Worm (Caenorhabditis elegans) whole organism, L3 larva: ENCODE results near the gene nlp-43.

Experiments used
- ceh-16 ChIP-seq: sonication (generic microtip); optimal IDR thresholded peaks from 2 replicates; lab custom pipeline; 2017; ENCODE audit warnings: missing biosample characterization, missing genetic modification characterization
- ceh-82 ChIP-seq: fragments of 150-350 bp; optimal IDR thresholded peaks from 2 replicates; lab custom pipeline; 2014; ENCODE audit warnings: missing biosample characterization, missing genetic modification characterization
- daf-12 ChIP-seq: fragments of 150-350 bp; optimal IDR thresholded peaks from 2 replicates; lab custom pipeline; 2014; ENCODE audit warnings: missing biosample characterization, missing genetic modification reagents, missing genetic modification characterization
- mdl-1 ChIP-seq: fragments of 150-350 bp; optimal IDR thresholded peaks from 2 replicates; lab custom pipeline; 2014; ENCODE audit warnings: missing biosample characterization, missing genetic modification characterization
- nfya-1 ChIP-seq: sonication (generic microtip); optimal IDR thresholded peaks from 2 replicates; lab custom pipeline; 2017; ENCODE audit warnings: missing genetic modification characterization, mild to moderate bottlenecking, missing compliant biosample characterization, antibody characterized with exemption, moderate library complexity; ENCODE audit not compliant: insufficient read depth
- nhr-11 ChIP-seq: fragments of 150-350 bp; optimal IDR thresholded peaks from 2 replicates; lab custom pipeline; 2014; ENCODE audit warnings: missing biosample characterization, missing genetic modification characterization
- nhr-12 ChIP-seq: fragments of 150-350 bp; optimal IDR thresholded peaks from 2 replicates; lab custom pipeline; 2014; ENCODE audit warnings: missing biosample characterization, missing genetic modification characterization
- nhr-237 ChIP-seq: fragments of 150-350 bp; optimal IDR thresholded peaks from 2 replicates; lab custom pipeline; 2014; ENCODE audit warnings: missing biosample characterization, missing genetic modification characterization
- nhr-77 ChIP-seq: fragments of 150-350 bp; optimal IDR thresholded peaks from 2 replicates; lab custom pipeline; 2014; ENCODE audit warnings: missing biosample characterization, missing genetic modification characterization
- pha-4 ChIP-seq: fragments of 150-350 bp; optimal IDR thresholded peaks from 2 replicates; lab custom pipeline; 2014; ENCODE audit warnings: missing biosample characterization, missing genetic modification reagents, missing genetic modification characterization
- skn-1 ChIP-seq: fragments of 150-350 bp; optimal IDR thresholded peaks from 2 replicates; lab custom pipeline; 2014; ENCODE audit warnings: missing biosample characterization, missing genetic modification characterization

DNA sequence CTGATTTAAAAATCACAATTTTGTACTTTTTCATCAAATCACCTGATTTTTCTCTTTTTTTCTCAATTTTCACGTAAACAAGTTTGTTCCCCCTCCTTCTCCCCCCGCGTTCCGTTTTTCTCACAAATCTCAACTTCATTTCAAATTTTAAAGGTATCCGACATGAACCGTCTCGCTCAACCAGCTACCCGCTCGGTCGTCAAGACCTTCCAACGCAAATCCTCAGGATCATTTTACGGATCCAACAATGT, 39.3 kb downstream of the nlp-43 start, which contains the start of gene cox-6A:
- TF ChIP-seq nhr-77 (tag; lab: Kevin White, UChicago): no peak
- TF ChIP-seq pha-4: no peak
- no peak for TF ChIP-seq nhr-237 (tag; lab: Kevin White, UChicago)
- TF ChIP-seq daf-12 (tag; lab: Kevin White, UChicago): no peak
- no peak for TF ChIP-seq mdl-1
- TF ChIP-seq nhr-12 (tag; lab: Kevin White, UChicago): no peak
- no peak for TF ChIP-seq skn-1 (tag; lab: Kevin White, UChicago)
- no peak for TF ChIP-seq nhr-11 (tag; lab: Kevin White, UChicago)
- no peak for TF ChIP-seq ceh-82 (tag; lab: Kevin White, UChicago)
- no peak for TF ChIP-seq nfya-1 (tag; lab: Kevin White, UChicago)
- TF ChIP-seq ceh-16 (tag; lab: Kevin White, UChicago): no peak
